Fruit fly (Drosophila melanogaster): ENCODE data around the gene Ets65A.

Gene Ets65A

DNA sequence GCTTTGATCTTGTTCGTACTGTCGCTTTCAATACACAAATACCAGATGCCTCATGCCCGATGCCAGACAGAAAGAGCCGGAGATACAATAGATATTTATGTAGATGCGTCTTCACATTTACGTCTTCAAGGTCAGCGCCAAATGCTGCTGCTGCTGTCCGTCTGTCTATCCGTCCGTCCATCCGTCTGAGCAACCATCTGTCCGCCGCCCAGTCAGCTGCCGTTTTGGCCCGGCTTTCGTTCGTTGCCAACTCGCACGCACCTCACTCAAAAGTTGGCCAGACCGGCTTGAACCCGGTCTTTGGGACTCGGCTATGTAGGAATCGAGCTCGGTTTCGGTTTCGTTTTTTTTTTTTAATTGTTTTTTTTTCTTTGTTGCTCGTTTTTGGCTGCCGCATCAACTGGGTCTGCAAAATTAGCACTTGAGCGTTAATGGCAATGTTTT, 57.6 kb downstream of the Ets65A start:
- TF ChIP-seq N (GFP tag; optimal IDR thresholded peaks at IDR 0.05) (no peak), woc (GFP tag; optimal IDR thresholded peaks at IDR 0.05) (no peak), sage (GFP tag; optimal IDR thresholded peaks at IDR 0.05) (no peak), lola (GFP tag; optimal IDR thresholded peaks at IDR 0.05) (no peak), sv (GFP tag; optimal IDR thresholded peaks at IDR 0.05) (no peak), foxo (GFP tag; optimal IDR thresholded peaks at IDR 0.05) (no peak), Hr83 (GFP tag; optimal IDR thresholded peaks at IDR 0.05; ENCODE audit: poor library complexity, severe bottlenecking) (no peak), h (GFP tag; optimal IDR thresholded peaks at IDR 0.05) (no peak), dmrt93B (GFP tag; optimal IDR thresholded peaks at IDR 0.05) (no peak), GATAd (GFP tag; optimal IDR thresholded peaks at IDR 0.05) (no peak), Hr78 (GFP tag; optimal IDR thresholded peaks at IDR 0.05) (no peak), dsf (GFP tag; optimal IDR thresholded peaks at IDR 0.05; ENCODE audit: borderline replicate concordance) (no peak), Myc (optimal IDR thresholded peaks at IDR 0.05) (no peak), CrebA (GFP tag; optimal IDR thresholded peaks at IDR 0.05; ENCODE audit: borderline replicate concordance) (peak; percentile 44), HLH106 (tag; optimal IDR thresholded peaks at IDR 0.05) (no peak), fru (GFP tag; optimal IDR thresholded peaks at IDR 0.05) (no peak), Sp1 (GFP tag; optimal IDR thresholded peaks at IDR 0.05) (peak; percentile 41), Hnf4 (GFP tag; optimal IDR thresholded peaks at IDR 0.05) (no peak), Mio (GFP tag; optimal IDR thresholded peaks at IDR 0.05) (no peak), pan (optimal IDR thresholded peaks at IDR 0.05) (no peak), Rel (GFP tag; optimal IDR thresholded peaks at IDR 0.05) (peak; percentile 72), Rel (tag; optimal IDR thresholded peaks at IDR 0.05) (no peak), rgr (GFP tag; optimal IDR thresholded peaks at IDR 0.05) (no peak), psq (GFP tag; optimal IDR thresholded peaks at IDR 0.05) (no peak), brk (GFP tag; optimal IDR thresholded peaks at IDR 0.05) (no peak), Jra (GFP tag; optimal IDR thresholded peaks at IDR 0.05) (no peak), CG32264 (GFP tag; optimal IDR thresholded peaks at IDR 0.05) (no peak), jim (GFP tag; optimal IDR thresholded peaks at IDR 0.05) (no peak)

DNA sequence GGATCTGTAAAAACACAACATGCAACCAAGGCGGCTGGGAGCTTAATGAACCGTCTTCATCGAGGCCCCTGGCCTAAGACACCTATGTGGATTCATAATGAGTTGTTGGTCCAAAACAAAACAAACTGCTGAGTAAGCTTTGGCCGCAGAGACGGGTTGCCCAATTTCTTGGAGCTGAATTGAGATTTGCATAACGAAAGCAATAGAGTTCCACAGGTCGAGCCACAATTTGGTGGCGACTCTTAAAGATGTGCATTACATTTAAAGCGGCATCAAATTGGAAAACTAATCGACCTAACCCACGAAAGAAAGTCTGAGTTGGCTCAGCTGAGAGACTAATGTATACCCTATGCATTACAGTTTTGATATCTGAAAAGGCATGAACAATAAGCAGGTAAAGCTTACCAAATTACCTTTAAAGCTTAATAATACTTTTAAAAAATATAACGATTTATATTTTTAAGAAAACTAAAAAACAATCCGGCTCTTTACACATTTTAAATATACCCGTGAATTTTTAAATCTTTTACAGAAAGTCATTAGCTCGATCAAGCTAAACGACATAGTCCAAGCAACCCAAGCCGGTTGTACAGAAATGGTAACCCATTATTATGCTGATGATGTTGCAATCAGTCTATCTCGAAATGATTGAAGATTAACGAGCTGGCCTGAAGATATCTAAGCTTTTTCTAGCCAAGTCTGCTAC, 60.1 kb downstream of the Ets65A start, which contains the start of gene CG13297:
Gene CG13297, minus strand, starts transcription at position 51 of the 706 bp plus-strand sequence.
- no peak for TF ChIP-seq jim (GFP tag; optimal IDR thresholded peaks at IDR 0.05)

DNA sequence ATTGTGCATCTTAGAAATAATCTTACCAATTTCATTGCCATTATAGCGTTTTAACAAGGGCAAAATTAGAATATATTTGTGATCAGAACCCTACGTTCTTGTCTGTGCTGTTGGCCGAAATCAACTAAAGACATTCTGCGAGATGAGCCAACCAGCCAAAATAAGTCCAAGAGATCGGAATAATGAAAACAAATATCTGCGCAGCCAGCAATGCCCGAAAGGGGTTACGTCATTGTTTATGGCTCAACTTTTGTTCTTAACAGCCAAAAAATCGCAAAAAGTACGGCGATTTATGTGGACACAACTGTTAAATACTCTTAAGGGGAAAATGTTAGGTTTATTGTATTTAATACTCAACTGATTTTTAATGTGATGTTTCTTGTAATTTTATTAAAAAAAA, 61.1 kb downstream of the Ets65A start, which contains the start of gene Cpr65Ay:
Gene Cpr65Ay, minus strand, starts transcription at position 101 of the 400 bp plus-strand sequence.
- no peak for TF ChIP-seq ey (GFP tag; optimal IDR thresholded peaks at IDR 0.05)
- TF ChIP-seq CrebA (GFP tag; optimal IDR thresholded peaks at IDR 0.05; ENCODE audit: borderline replicate concordance), result no peak
- TF ChIP-seq pan (optimal IDR thresholded peaks at IDR 0.05), result no peak
- no peak for TF ChIP-seq dmrt93B (GFP tag; optimal IDR thresholded peaks at IDR 0.05)
- no peak for TF ChIP-seq lola (GFP tag; optimal IDR thresholded peaks at IDR 0.05)
- no peak for TF ChIP-seq CG9705 (GFP tag; optimal IDR thresholded peaks at IDR 0.05)
- TF ChIP-seq Hr78 (GFP tag; optimal IDR thresholded peaks at IDR 0.05), result no peak
- no peak for TF ChIP-seq dl (GFP tag; optimal IDR thresholded peaks at IDR 0.05; ENCODE audit: insufficient read depth in 1 of 2, partially characterized antibody in 2 of 2)
- TF ChIP-seq brk (GFP tag; optimal IDR thresholded peaks at IDR 0.05), result no peak
- no peak for TF ChIP-seq woc (GFP tag; optimal IDR thresholded peaks at IDR 0.05)
- no peak for TF ChIP-seq HLH106 (tag; optimal IDR thresholded peaks at IDR 0.05)
- TF ChIP-seq foxo (GFP tag; optimal IDR thresholded peaks at IDR 0.05), result no peak
- no peak for TF ChIP-seq Sp1 (GFP tag; optimal IDR thresholded peaks at IDR 0.05)
- TF ChIP-seq usp (GFP tag; optimal IDR thresholded peaks at IDR 0.05), result no peak
- TF ChIP-seq Vsx2 (GFP tag; optimal IDR thresholded peaks at IDR 0.05; ENCODE audit: partially characterized antibody), result no peak

DNA sequence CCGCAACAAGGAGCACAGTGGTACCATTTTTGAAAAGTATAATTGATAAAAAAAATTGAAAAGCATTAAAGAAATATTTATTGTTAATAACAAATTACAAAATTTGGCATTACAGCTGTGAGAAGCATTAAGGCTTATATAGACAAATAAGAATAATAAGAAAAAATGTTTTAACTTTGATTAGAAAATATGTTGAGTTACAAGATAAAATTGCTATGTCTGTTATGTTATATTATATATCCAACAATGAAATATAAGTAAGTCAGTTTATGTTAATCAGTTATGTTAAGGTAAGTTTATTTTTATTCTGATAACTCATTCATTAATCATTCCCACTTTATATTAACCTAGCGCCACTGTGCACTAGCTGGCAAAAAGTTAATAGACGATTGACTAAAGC, 62.4 kb downstream of the Ets65A start:
- TF ChIP-seq N (GFP tag; optimal IDR thresholded peaks at IDR 0.05), result no peak
- no peak for TF ChIP-seq Sp1 (GFP tag; optimal IDR thresholded peaks at IDR 0.05)
- TF ChIP-seq brk (GFP tag; optimal IDR thresholded peaks at IDR 0.05), result no peak
- TF ChIP-seq OdsH (GFP tag; optimal IDR thresholded peaks at IDR 0.05), result no peak
- no peak for TF ChIP-seq dmrt93B (GFP tag; optimal IDR thresholded peaks at IDR 0.05)
